Worm (Caenorhabditis elegans) whole organism, L2 larva: ENCODE measurements around the gene ncx-7.

Experiments
- C34F6.9 ChIP-seq: fragments of 150-350 bp; optimal IDR thresholded peaks from 2 replicates; lab custom pipeline; 2014; ENCODE audit warnings: missing biosample characterization, missing genetic modification characterization
- F13H6.1 ChIP-seq: sonication (generic microtip); optimal IDR thresholded peaks from 2 replicates; lab custom pipeline; 2016; ENCODE audit warnings: missing genetic modification characterization, missing compliant biosample characterization
- Y55F3AM.14 ChIP-seq: fragments of 200-800 bp; sonication (Bioruptor generic); optimal IDR thresholded peaks from 2 replicates; lab custom pipeline; 2018; ENCODE audit warnings: mild to moderate bottlenecking, missing genetic modification characterization, missing compliant biosample characterization
- ZK546.5 ChIP-seq: sonication (generic microtip); optimal IDR thresholded peaks from 2 replicates; lab custom pipeline; 2017; ENCODE audit warnings: missing biosample characterization, missing genetic modification characterization
- aly-2 ChIP-seq: fragments of 150-350 bp; optimal IDR thresholded peaks from 2 replicates; lab custom pipeline; 2014; ENCODE audit warnings: missing biosample characterization, missing genetic modification characterization
- ama-1 ChIP-seq: fragments of 150-350 bp; optimal IDR thresholded peaks from 2 replicates; lab custom pipeline; 2018; ENCODE audit warnings: inconsistent platforms
- blmp-1 ChIP-seq: sonication (generic microtip); optimal IDR thresholded peaks from 2 replicates; lab custom pipeline; 2017; ENCODE audit warnings: missing genetic modification characterization, mild to moderate bottlenecking, missing compliant biosample characterization, antibody characterized with exemption, moderate library complexity; ENCODE audit not compliant: insufficient read depth
- ceh-16 ChIP-seq: fragments of 150-350 bp; optimal IDR thresholded peaks from 2 replicates; lab custom pipeline; 2014; ENCODE audit warnings: missing biosample characterization, missing genetic modification characterization
- ceh-82 ChIP-seq: fragments of 150-350 bp; optimal IDR thresholded peaks from 2 replicates; lab custom pipeline; 2014; ENCODE audit warnings: missing biosample characterization, missing genetic modification characterization
- crh-2 ChIP-seq: sonication (generic microtip); optimal IDR thresholded peaks from 2 replicates; lab custom pipeline; 2017; ENCODE audit warnings: missing biosample characterization, missing genetic modification characterization
- dmd-4 ChIP-seq: sonication (generic microtip); optimal IDR thresholded peaks from 2 replicates; lab custom pipeline; 2017; ENCODE audit warnings: missing biosample characterization, missing genetic modification characterization
- egl-27 ChIP-seq: sonication (generic microtip); optimal IDR thresholded peaks from 3 replicates; lab custom pipeline; 2017; ENCODE audit warnings: missing biosample characterization, missing genetic modification reagents, missing genetic modification characterization
- elt-3 ChIP-seq: sonication (generic microtip); optimal IDR thresholded peaks from 2 replicates; lab custom pipeline; 2017; ENCODE audit warnings: missing biosample characterization, missing genetic modification characterization
- fos-1 ChIP-seq: fragments of 150-350 bp; optimal IDR thresholded peaks from 2 replicates; lab custom pipeline; 2014; ENCODE audit warnings: missing biosample characterization, missing genetic modification characterization
- gmeb-1 ChIP-seq: fragments of 150-350 bp; optimal IDR thresholded peaks from 2 replicates; lab custom pipeline; 2014; ENCODE audit warnings: missing biosample characterization, missing genetic modification characterization
- lin-11 ChIP-seq: fragments of 150-350 bp; sonication (generic microtip); optimal IDR thresholded peaks from 2 replicates; lab custom pipeline; 2014; ENCODE audit warnings: missing biosample characterization, missing genetic modification characterization, inconsistent platforms, mixed read lengths
- lin-13 ChIP-seq: fragments of 150-350 bp; optimal IDR thresholded peaks from 2 replicates; lab custom pipeline; 2014; ENCODE audit warnings: missing biosample characterization, missing genetic modification reagents, missing genetic modification characterization
- lin-39 ChIP-seq: fragments of 150-350 bp; optimal IDR thresholded peaks from 2 replicates; lab custom pipeline; 2014; ENCODE audit warnings: missing biosample characterization, missing genetic modification reagents, missing genetic modification characterization
- lsy-2 ChIP-seq, 2 experiments: fragments of 150-350 bp in 1 of 2; sonication (generic microtip) in 1 of 2; optimal IDR thresholded peaks; 2 replicates each; lab custom pipeline; 2014 to 2017; ENCODE audit warnings: missing biosample characterization in 2 of 2, missing genetic modification characterization in 2 of 2
- mab-5 ChIP-seq: fragments of 150-350 bp; optimal IDR thresholded peaks from 2 replicates; lab custom pipeline; 2014; ENCODE audit warnings: missing biosample characterization, missing genetic modification characterization
- mbf-1 ChIP-seq: sonication (generic microtip); optimal IDR thresholded peaks from 2 replicates; lab custom pipeline; 2017; ENCODE audit warnings: missing biosample characterization, missing genetic modification characterization
- mdl-1 ChIP-seq, 2 experiments: fragments of 150-350 bp in 1 of 2; sonication (generic microtip) in 1 of 2; optimal IDR thresholded peaks; 2 replicates each; lab custom pipeline; 2017; ENCODE audit warnings: missing biosample characterization in 2 of 2, missing genetic modification characterization in 2 of 2
- nhr-11 ChIP-seq: fragments of 150-350 bp; optimal IDR thresholded peaks from 2 replicates; lab custom pipeline; 2014; ENCODE audit warnings: missing biosample characterization, missing genetic modification characterization
- nhr-12 ChIP-seq: fragments of 150-350 bp; optimal IDR thresholded peaks from 2 replicates; lab custom pipeline; 2014; ENCODE audit warnings: missing biosample characterization, missing genetic modification characterization
- nhr-129 ChIP-seq: fragments of 150-350 bp; optimal IDR thresholded peaks from 2 replicates; lab custom pipeline; 2014; ENCODE audit warnings: missing biosample characterization, missing genetic modification characterization
- nhr-21 ChIP-seq: fragments of 150-350 bp; optimal IDR thresholded peaks from 2 replicates; lab custom pipeline; 2014; ENCODE audit warnings: missing biosample characterization, missing genetic modification characterization
- nhr-23 ChIP-seq: fragments of 150-350 bp; optimal IDR thresholded peaks from 2 replicates; lab custom pipeline; 2014; ENCODE audit warnings: missing biosample characterization, missing genetic modification reagents, missing genetic modification characterization
- nhr-237 ChIP-seq: fragments of 150-350 bp; optimal IDR thresholded peaks from 2 replicates; lab custom pipeline; 2014; ENCODE audit warnings: missing biosample characterization, missing genetic modification characterization
- nhr-25 ChIP-seq: fragments of 150-350 bp; sonication (generic microtip); optimal IDR thresholded peaks from 3 replicates; lab custom pipeline; 2014; ENCODE audit warnings: missing biosample characterization, missing genetic modification characterization
- nhr-77 ChIP-seq: fragments of 150-350 bp; optimal IDR thresholded peaks from 2 replicates; lab custom pipeline; 2014; ENCODE audit warnings: missing biosample characterization, missing genetic modification characterization
- peb-1 ChIP-seq: fragments of 150-350 bp; optimal IDR thresholded peaks from 2 replicates; lab custom pipeline; 2014; ENCODE audit warnings: missing biosample characterization, missing genetic modification characterization
- sem-4 ChIP-seq: fragments of 150-350 bp; optimal IDR thresholded peaks from 2 replicates; lab custom pipeline; 2014; ENCODE audit warnings: missing biosample characterization, missing genetic modification reagents, missing genetic modification characterization
- skn-1 ChIP-seq: sonication (generic microtip); optimal IDR thresholded peaks from 2 replicates; lab custom pipeline; 2017; ENCODE audit warnings: missing biosample characterization, missing genetic modification characterization
- sma-3 ChIP-seq: sonication (generic microtip); optimal IDR thresholded peaks from 2 replicates; lab custom pipeline; 2016; ENCODE audit warnings: missing genetic modification reagents, missing genetic modification characterization, missing compliant biosample characterization
- sma-9 ChIP-seq, 2 experiments: fragments of 150-350 bp in 1 of 2; sonication (generic microtip) in 1 of 2; optimal IDR thresholded peaks; 2 replicates each; lab custom pipeline; 2014 to 2016; ENCODE audit warnings: missing genetic modification characterization in 2 of 2, mild to moderate bottlenecking in 1 of 2, missing biosample characterization in 1 of 2, missing compliant biosample characterization in 1 of 2, missing genetic modification reagents in 1 of 2, moderate library complexity in 1 of 2
- snpc-4 ChIP-seq: fragments of 150-350 bp; optimal IDR thresholded peaks from 2 replicates; lab custom pipeline; 2014; ENCODE audit warnings: missing biosample characterization, missing genetic modification characterization
- unc-39 ChIP-seq: fragments of 150-350 bp; optimal IDR thresholded peaks from 2 replicates; lab custom pipeline; 2014; ENCODE audit warnings: missing biosample characterization, missing genetic modification characterization
- unc-55 ChIP-seq: fragments of 150-350 bp; sonication (generic microtip); optimal IDR thresholded peaks from 3 replicates; lab custom pipeline; 2014; ENCODE audit warnings: missing biosample characterization, missing genetic modification reagents, missing genetic modification characterization
- unc-62 ChIP-seq: fragments of 150-350 bp; optimal IDR thresholded peaks from 2 replicates; lab custom pipeline; 2014; ENCODE audit warnings: missing biosample characterization, missing genetic modification reagents, missing genetic modification characterization
- zag-1 ChIP-seq: fragments of 150-350 bp; optimal IDR thresholded peaks from 2 replicates; lab custom pipeline; 2014; ENCODE audit warnings: missing biosample characterization, missing genetic modification characterization
- ztf-1 ChIP-seq: fragments of 200-800 bp; sonication (Bioruptor generic); conservative IDR thresholded peaks from 2 replicates; pipeline ENCODE4 v1.3.6; 2022; ENCODE audit warnings: missing genetic modification characterization, missing compliant biosample characterization
- ztf-11 ChIP-seq: sonication (generic microtip); optimal IDR thresholded peaks from 2 replicates; lab custom pipeline; 2017; ENCODE audit warnings: missing biosample characterization, missing genetic modification characterization
- ztf-4 ChIP-seq: fragments of 150-350 bp; optimal IDR thresholded peaks from 2 replicates; lab custom pipeline; 2014; ENCODE audit warnings: missing biosample characterization, missing genetic modification characterization

ncx-7 gene

ce11 chrIII:9699576-9699975, 20.5 kb downstream of the ncx-7 start, which contains the start of gene tlk-1:
Gene tlk-1, plus strand, starts transcription at chrIII:9699876.
- no peak for TF ChIP-seq ceh-16 (tag; lab: Kevin White, UChicago)
- TF ChIP-seq nhr-12 (tag; lab: Kevin White, UChicago) = no peak
- no peak for TF ChIP-seq lin-39 (tag; lab: Kevin White, UChicago)
- no peak for TF ChIP-seq fos-1
- TF ChIP-seq mdl-1 (tag; optimal IDR thresholded peaks at IDR 0.05; lab: Kevin White, UChicago) = no peak
- no peak for TF ChIP-seq nhr-23
- no peak for TF ChIP-seq snpc-4 (tag; lab: Kevin White, UChicago)
- no peak for TF ChIP-seq sma-9 (GFP tag; optimal IDR thresholded peaks at IDR 0.05; lab: Kevin White, UChicago)
- no peak for TF ChIP-seq sma-9 (tag; optimal IDR thresholded peaks at IDR 0.05; lab: Kevin White, UChicago)
- no peak for TF ChIP-seq crh-2 (tag; lab: Kevin White, UChicago)
- TF ChIP-seq aly-2 (tag; lab: Kevin White, UChicago) = no peak
- TF ChIP-seq lsy-2 (tag; optimal IDR thresholded peaks at IDR 0.05; lab: Kevin White, UChicago) = no peak
- no peak for TF ChIP-seq blmp-1 (tag; lab: Kevin White, UChicago)

DNA sequence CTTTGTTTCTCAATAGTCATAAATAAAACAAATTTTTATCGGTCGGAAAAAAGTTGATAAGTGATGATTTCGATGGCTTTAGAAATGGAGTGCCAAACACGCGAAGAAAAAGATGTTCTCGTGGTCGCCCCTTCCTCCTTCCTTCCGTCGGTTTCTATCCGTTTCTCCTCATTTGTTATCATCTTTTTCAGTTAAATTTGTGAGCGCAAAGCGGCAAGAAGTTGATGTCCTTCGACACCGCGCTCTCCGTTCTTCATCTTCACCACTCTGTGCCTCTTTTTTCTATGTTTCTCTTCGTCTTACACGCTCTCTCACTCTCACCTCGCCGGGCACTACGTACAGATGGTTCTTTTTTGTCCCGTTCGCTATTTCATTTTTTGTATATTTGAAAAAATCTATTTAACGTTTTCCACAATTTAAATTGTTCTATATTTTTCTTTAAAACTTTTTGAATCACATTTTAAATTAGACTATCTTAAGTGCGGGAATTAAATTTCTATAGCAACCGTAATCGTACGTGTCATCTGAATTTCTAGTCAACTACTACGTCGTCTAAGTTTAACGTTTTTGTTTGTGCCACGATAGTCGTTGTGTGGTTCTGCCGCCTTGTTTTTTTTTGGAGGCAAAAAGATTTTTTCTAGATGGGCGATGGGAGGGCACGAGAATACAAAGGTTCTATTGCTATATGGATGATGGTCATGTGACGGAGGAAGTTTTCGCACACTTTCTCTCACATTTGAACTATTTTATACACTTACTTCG, 21.3 kb downstream of the ncx-7 start:
- peak; percentile 36 for TF ChIP-seq F13H6.1
- TF ChIP-seq C34F6.9 (tag; lab: Kevin White, UChicago) = peak; percentile 44
- TF ChIP-seq lin-39 (tag; lab: Kevin White, UChicago) = no peak
- peak; percentile 44 for TF ChIP-seq sma-9 (GFP tag; optimal IDR thresholded peaks at IDR 0.05; lab: Kevin White, UChicago)
- TF ChIP-seq sma-9 (tag; optimal IDR thresholded peaks at IDR 0.05; lab: Kevin White, UChicago) = no peak
- peak; percentile 70 for TF ChIP-seq sem-4 (tag; lab: Kevin White, UChicago)
- peak in 1 of 2 experiments; percentile 50 for TF ChIP-seq lsy-2 (tag; optimal IDR thresholded peaks at IDR 0.05; lab: Kevin White, UChicago)
- TF ChIP-seq nhr-129 = peak; percentile 7
- peak; percentile 71 for TF ChIP-seq nhr-21 (tag; lab: Kevin White, UChicago)
- TF ChIP-seq lin-11 = no peak
- peak; percentile 43 to 61 for TF ChIP-seq mdl-1 (tag; optimal IDR thresholded peaks at IDR 0.05; lab: Kevin White, UChicago)
- peak; percentile 30 for TF ChIP-seq egl-27
- TF ChIP-seq fos-1 = peak; percentile 50
- TF ChIP-seq ztf-4 (tag; lab: Kevin White, UChicago) = peak; percentile 20
- TF ChIP-seq ztf-11 = no peak
- peak; percentile 2 for TF ChIP-seq sma-3 (GFP tag; lab: Kevin White, UChicago)

DNA sequence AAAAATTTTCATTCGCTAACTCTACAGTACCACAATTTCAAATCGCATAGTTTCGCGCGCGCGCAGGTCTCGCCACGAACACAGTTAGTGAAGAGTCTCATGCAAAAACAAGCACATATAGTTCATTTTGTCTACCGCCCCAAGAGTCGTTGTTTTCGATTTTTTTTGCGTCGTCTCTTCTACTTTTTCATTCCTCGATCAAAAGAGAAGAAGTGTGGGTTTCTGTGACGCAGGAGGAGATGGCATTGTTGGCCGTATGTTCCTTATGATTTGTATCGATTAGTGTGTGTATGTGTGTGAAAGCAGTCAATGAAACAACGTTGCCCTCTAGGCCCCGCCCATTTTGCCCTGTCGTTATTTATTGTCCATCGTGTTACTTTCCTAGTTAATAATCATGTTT, 22.2 kb downstream of the ncx-7 start:
- TF ChIP-seq nhr-129 = peak; percentile 21
- no peak for TF ChIP-seq unc-62 (GFP tag; lab: Kevin White, UChicago)
- TF ChIP-seq, all 48 proteins: peak for 1

DNA sequence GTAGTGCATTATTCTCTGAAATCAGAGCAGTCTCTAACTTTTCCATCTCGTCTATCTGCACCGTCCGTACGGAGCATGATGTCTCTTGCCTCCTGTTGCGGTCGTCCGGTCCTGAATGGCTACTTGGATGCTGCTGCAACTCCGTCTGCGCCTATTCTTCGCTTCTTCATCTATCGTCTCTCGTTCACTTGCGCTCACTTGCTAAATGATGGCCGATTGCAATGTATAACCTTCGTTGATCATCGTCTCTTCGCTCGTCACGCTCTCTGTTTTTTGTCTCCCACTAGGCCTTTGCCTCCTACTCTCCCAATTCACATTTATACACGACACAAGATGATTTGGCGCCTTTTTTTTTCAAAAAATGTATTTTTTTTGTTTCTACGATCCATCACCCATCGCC, 22.8 kb downstream of the ncx-7 start:
- TF ChIP-seq sem-4 (tag; lab: Kevin White, UChicago) (no peak), elt-3 (tag; lab: Kevin White, UChicago) (no peak), unc-39 (tag; lab: Kevin White, UChicago) (no peak), snpc-4 (tag; lab: Kevin White, UChicago) (no peak), ceh-16 (tag; lab: Kevin White, UChicago) (no peak), mab-5 (no peak), ztf-1 (no peak), blmp-1 (tag; lab: Kevin White, UChicago) (no peak), ama-1 (lab: Kevin White, UChicago) (no peak), ztf-4 (tag; lab: Kevin White, UChicago) (no peak), lin-11 (peak; percentile 19), nhr-21 (tag; lab: Kevin White, UChicago) (no peak), lin-39 (tag; lab: Kevin White, UChicago) (no peak), lin-13 (GFP tag; lab: Kevin White, UChicago) (peak; percentile 12), zag-1 (tag; lab: Kevin White, UChicago) (peak; percentile 16), mdl-1 (tag; optimal IDR thresholded peaks at IDR 0.05; lab: Kevin White, UChicago) (peak in 1 of 2 experiments; percentile 64), nhr-237 (tag; lab: Kevin White, UChicago) (no peak), lsy-2 (tag; optimal IDR thresholded peaks at IDR 0.05; lab: Kevin White, UChicago) (peak; percentile 34 to 59), aly-2 (tag; lab: Kevin White, UChicago) (no peak), egl-27 (no peak), dmd-4 (no peak), F13H6.1 (peak; percentile 76), peb-1 (tag; lab: Kevin White, UChicago) (no peak), ztf-11 (no peak), nhr-77 (no peak), unc-55 (GFP tag; lab: Kevin White, UChicago) (peak; percentile 48), mbf-1 (no peak), nhr-25 (tag; lab: Kevin White, UChicago) (peak; percentile 21), crh-2 (tag; lab: Kevin White, UChicago) (peak; percentile 70), gmeb-1 (tag; lab: Kevin White, UChicago) (no peak), nhr-11 (tag; lab: Kevin White, UChicago) (no peak), ZK546.5 (tag; lab: Kevin White, UChicago) (no peak), unc-62 (GFP tag; lab: Kevin White, UChicago) (no peak), nhr-12 (tag; lab: Kevin White, UChicago) (no peak), skn-1 (tag; lab: Kevin White, UChicago) (no peak), Y55F3AM.14 (GFP tag; lab: Kevin White, UChicago) (no peak), ceh-82 (tag; lab: Kevin White, UChicago) (no peak)
